ENCODE assay signal across 4 fruit fly cellular contexts in the genomic region with DNA sequence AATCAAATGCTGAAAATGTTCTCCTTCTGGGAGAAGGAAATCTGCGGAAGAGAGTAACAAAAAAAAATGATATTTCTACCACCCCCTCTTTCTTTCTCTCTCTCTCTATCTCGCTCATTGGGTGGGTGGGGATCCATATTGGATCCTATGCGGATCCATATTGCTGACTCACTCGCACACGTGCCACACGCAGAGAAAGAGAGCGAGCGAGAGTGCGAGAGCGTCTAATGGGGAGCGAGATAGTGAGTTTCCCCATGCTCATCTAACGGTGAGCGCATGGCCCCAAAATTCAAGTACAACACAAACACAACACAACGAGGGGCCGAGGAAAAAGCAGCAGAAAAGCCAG.
TF ChIP-seq lines count a peak whose summit lies in the region.

No protein-coding gene starts in this region.

- no peak for TF ChIP-seq CTCF in whole organism, embryonic (GFP tag; optimal IDR thresholded peaks at IDR 0.05; lab: Kevin White, UChicago)

TF ChIP-seq in whole organism, adult, 20 proteins besides CTCF, POLR2A, EP300 and RAD21:
- TF ChIP-seq ovo (GFP tag; optimal IDR thresholded peaks at IDR 0.05; lab: Kevin White, UChicago) (no peak), kay (GFP tag; lab: Kevin White, UChicago; ENCODE audit: borderline replicate concordance) (peak; percentile 11), CG33017 (tag; optimal IDR thresholded peaks at IDR 0.05; lab: Kevin White, UChicago) (no peak), pad (GFP tag; optimal IDR thresholded peaks at IDR 0.05; lab: Kevin White, UChicago) (peak; percentile 93), Mnt (GFP tag; optimal IDR thresholded peaks at IDR 0.05; lab: Kevin White, UChicago) (peak; percentile 32)

TF ChIP-seq in whole organism, embryonic, 481 proteins besides CTCF, POLR2A, EP300 and RAD21 (continues in another document):
- TF ChIP-seq cad (GFP tag; optimal IDR thresholded peaks at IDR 0.05; lab: Kevin White, UChicago) (no peak), Fer2 (tag; optimal IDR thresholded peaks at IDR 0.05; lab: Kevin White, UChicago) (no peak), CG2889 (GFP tag; IDR thresholded peaks at IDR 0.05; lab: Robert Waterston, UW) (no peak), klu (GFP tag; IDR thresholded peaks at IDR 0.05; lab: Robert Waterston, UW) (no peak), phol (tag; optimal IDR thresholded peaks at IDR 0.05; lab: Kevin White, UChicago) (peak; percentile 53), gfzf (GFP tag; optimal IDR thresholded peaks at IDR 0.05; lab: Kevin White, UChicago) (no peak), crp (GFP tag; optimal IDR thresholded peaks at IDR 0.05; lab: Kevin White, UChicago) (no peak), Taf1 (GFP tag; IDR thresholded peaks at IDR 0.05; lab: Robert Waterston, UW) (no peak), bcd (GFP tag; optimal IDR thresholded peaks at IDR 0.05; lab: Kevin White, UChicago) (no peak), CG4707 (GFP tag; optimal IDR thresholded peaks at IDR 0.05; lab: Kevin White, UChicago) (peak; percentile 1), CG6765 (GFP tag; optimal IDR thresholded peaks at IDR 0.05; lab: Kevin White, UChicago) (peak; percentile 19), CG7987 (GFP tag; optimal IDR thresholded peaks at IDR 0.05; lab: Kevin White, UChicago) (peak; percentile 9), ftz-f1 (GFP tag; optimal IDR thresholded peaks at IDR 0.05; lab: Kevin White, UChicago) (peak; percentile 17), CG34422 (GFP tag; IDR thresholded peaks at IDR 0.05; lab: Robert Waterston, UW) (no peak), ems (GFP tag; optimal IDR thresholded peaks at IDR 0.05; lab: Kevin White, UChicago) (no peak), al (GFP tag; IDR thresholded peaks at IDR 0.05; lab: Robert Waterston, UW) (no peak), Atf-2 (GFP tag; optimal IDR thresholded peaks at IDR 0.05; lab: Kevin White, UChicago) (no peak), kni (GFP tag; optimal IDR thresholded peaks at IDR 0.05; lab: Kevin White, UChicago) (peak; percentile 69), gcm (GFP tag; optimal IDR thresholded peaks at IDR 0.05; lab: Kevin White, UChicago) (peak; percentile 30), Lpt (GFP tag; optimal IDR thresholded peaks at IDR 0.05; lab: Kevin White, UChicago) (no peak), esg (GFP tag; conservative IDR thresholded peaks at IDR 0.05; lab: Robert Waterston, UW) (no peak), pita (GFP tag; optimal IDR thresholded peaks at IDR 0.05; lab: Kevin White, UChicago) (no peak), Gsc (GFP tag; IDR thresholded peaks at IDR 0.05; lab: Robert Waterston, UW) (no peak), CG8765 (GFP tag; IDR thresholded peaks at IDR 0.05; lab: Robert Waterston, UW) (no peak), Neu2 (GFP tag; optimal IDR thresholded peaks at IDR 0.05; lab: Kevin White, UChicago; ENCODE audit: borderline replicate concordance) (no peak), CG3163 (GFP tag; optimal IDR thresholded peaks at IDR 0.05; lab: Kevin White, UChicago) (peak; percentile 24), fd64A (GFP tag; optimal IDR thresholded peaks at IDR 0.05; lab: Kevin White, UChicago) (no peak), onecut (GFP tag; IDR thresholded peaks at IDR 0.05; lab: Robert Waterston, UW) (peak; percentile 11; the same call in 1 of the 2 replicates)

TF ChIP-seq in whole organism, prepupa, 60 proteins besides CTCF, POLR2A, EP300 and RAD21:
- peak; percentile 31 for TF ChIP-seq CG6276 (GFP tag; optimal IDR thresholded peaks at IDR 0.05; lab: Kevin White, UChicago)
- no peak for TF ChIP-seq ss (GFP tag; optimal IDR thresholded peaks at IDR 0.05; lab: Kevin White, UChicago)
- TF ChIP-seq CG32006 (GFP tag; optimal IDR thresholded peaks at IDR 0.05; lab: Kevin White, UChicago) = no peak
- no peak for TF ChIP-seq spab (GFP tag; optimal IDR thresholded peaks at IDR 0.05; lab: Kevin White, UChicago)

TF ChIP-seq in whole organism, wandering third instar larva, 38 proteins besides CTCF, POLR2A, EP300 and RAD21:
- no peak for TF ChIP-seq Rel (GFP tag; optimal IDR thresholded peaks at IDR 0.05; lab: Kevin White, UChicago)
- no peak for TF ChIP-seq Rel (tag; optimal IDR thresholded peaks at IDR 0.05; lab: Kevin White, UChicago)
- peak; percentile 39 to 74 for TF ChIP-seq dl (GFP tag; optimal IDR thresholded peaks at IDR 0.05; lab: Kevin White, UChicago; ENCODE audit: insufficient read depth in 1 of 2, partially characterized antibody in 2 of 2)
- TF ChIP-seq psq (GFP tag; optimal IDR thresholded peaks at IDR 0.05; lab: Kevin White, UChicago) = no peak
- TF ChIP-seq tai (GFP tag; optimal IDR thresholded peaks at IDR 0.05; lab: Kevin White, UChicago) = no peak
- no peak for TF ChIP-seq Hr83 (GFP tag; optimal IDR thresholded peaks at IDR 0.05; lab: Kevin White, UChicago; ENCODE audit: poor library complexity, severe bottlenecking)
- TF ChIP-seq OdsH (GFP tag; optimal IDR thresholded peaks at IDR 0.05; lab: Kevin White, UChicago) = no peak
- peak; percentile 68 for TF ChIP-seq Dif (GFP tag; optimal IDR thresholded peaks at IDR 0.05; lab: Kevin White, UChicago; ENCODE audit: partially characterized antibody)
- no peak for TF ChIP-seq dmrt93B (GFP tag; optimal IDR thresholded peaks at IDR 0.05; lab: Kevin White, UChicago)
- no peak for TF ChIP-seq usp (GFP tag; optimal IDR thresholded peaks at IDR 0.05; lab: Kevin White, UChicago)
- no peak for TF ChIP-seq Dfd (GFP tag; optimal IDR thresholded peaks at IDR 0.05; lab: Kevin White, UChicago)
- peak; percentile 12 for TF ChIP-seq h (GFP tag; optimal IDR thresholded peaks at IDR 0.05; lab: Kevin White, UChicago)
- peak; percentile 55 for TF ChIP-seq Vsx2 (GFP tag; optimal IDR thresholded peaks at IDR 0.05; lab: Kevin White, UChicago; ENCODE audit: partially characterized antibody)
- TF ChIP-seq Hr78 (GFP tag; optimal IDR thresholded peaks at IDR 0.05; lab: Kevin White, UChicago) = no peak
